Fruit fly (Drosophila melanogaster): ENCODE data around the gene mthl14.

DNA sequence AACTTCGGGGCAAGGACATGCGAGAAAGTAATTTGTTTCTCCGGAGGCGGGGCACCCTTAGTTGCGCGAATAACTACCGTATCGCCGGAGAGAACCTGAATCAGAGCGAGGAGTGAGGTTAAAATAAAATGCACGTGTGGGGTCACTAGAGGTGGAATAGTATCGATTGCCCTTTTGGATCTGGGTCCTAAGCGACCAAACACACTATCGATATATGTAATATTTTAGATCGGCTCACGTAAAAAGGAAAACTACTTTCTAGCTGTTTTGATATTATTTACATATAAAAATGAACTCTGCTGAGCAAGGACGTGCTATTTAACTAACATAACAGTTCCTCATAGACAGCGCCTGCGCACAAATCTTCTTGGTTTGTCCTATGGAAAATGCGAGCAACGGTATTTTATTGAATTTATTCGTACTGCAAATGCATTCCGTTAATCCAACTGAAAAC lies 15.5 kb downstream of the mthl14 start:
- TF ChIP-seq insv (optimal IDR thresholded peaks at IDR 0.05): no peak
- TF ChIP-seq Sin3A (optimal IDR thresholded peaks at IDR 0.05): no peak
- no peak for TF ChIP-seq psq (optimal IDR thresholded peaks at IDR 0.05)
